Fruit fly (Drosophila melanogaster) whole organism, adult: ENCODE data around the gene GluRS-m.

Experiments
- CG11617 ChIP-seq: fragments of 200-800 bp; sonication (Bioruptor generic); optimal IDR thresholded peaks from 2 replicates; lab custom pipeline; 2017; ENCODE audit warnings: mild to moderate bottlenecking, missing biosample characterization, missing genetic modification reagents, missing genetic modification characterization
- CG12768 ChIP-seq: fragments of 200-800 bp; sonication (Bioruptor generic); optimal IDR thresholded peaks from 2 replicates; lab custom pipeline; 2017; ENCODE audit warnings: missing biosample characterization, missing genetic modification characterization, mild to moderate bottlenecking, moderate library complexity, missing genetic modification reagents
- CG14711 ChIP-seq: fragments of 200-800 bp; sonication (Bioruptor generic); optimal IDR thresholded peaks from 2 replicates; lab custom pipeline; 2018; ENCODE audit warnings: missing biosample characterization, mild to moderate bottlenecking, missing genetic modification characterization, moderate library complexity
- CG1620 ChIP-seq: fragments of 200-800 bp; sonication (Bioruptor generic); optimal IDR thresholded peaks from 2 replicates; lab custom pipeline; 2016; ENCODE audit warnings: missing biosample characterization, missing genetic modification characterization
- CG33017 ChIP-seq: fragments of 200-800 bp; sonication (Bioruptor generic); optimal IDR thresholded peaks from 2 replicates; lab custom pipeline; 2018; ENCODE audit warnings: missing biosample characterization, mild to moderate bottlenecking, missing genetic modification characterization, moderate library complexity
- CG5204 ChIP-seq: fragments of 200-800 bp; sonication (Bioruptor generic); optimal IDR thresholded peaks from 2 replicates; lab custom pipeline; 2016; ENCODE audit warnings: missing biosample characterization, missing genetic modification characterization
- CG7045 ChIP-seq: fragments of 200-800 bp; sonication (Bioruptor generic); optimal IDR thresholded peaks from 2 replicates; lab custom pipeline; 2017; ENCODE audit warnings: missing biosample characterization, mild to moderate bottlenecking, missing genetic modification characterization
- CG7101 ChIP-seq: fragments of 200-800 bp; sonication (Bioruptor generic); optimal IDR thresholded peaks from 2 replicates; lab custom pipeline; 2018; ENCODE audit warnings: missing biosample characterization, mild to moderate bottlenecking, missing genetic modification characterization, moderate library complexity
- Clk ChIP-seq: fragments of 200-800 bp; sonication (Bioruptor generic); optimal IDR thresholded peaks from 2 replicates; lab custom pipeline; 2017; ENCODE audit warnings: missing biosample characterization, missing genetic modification characterization
- Crg-1 ChIP-seq: fragments of 200-800 bp; sonication (Bioruptor generic); optimal IDR thresholded peaks from 2 replicates; lab custom pipeline; 2016; ENCODE audit warnings: missing biosample characterization, missing genetic modification characterization
- Hr96 ChIP-seq: fragments of 200-800 bp; sonication (Bioruptor generic); optimal IDR thresholded peaks from 2 replicates; lab custom pipeline; 2016; ENCODE audit warnings: missing biosample characterization, missing genetic modification characterization
- Mnt ChIP-seq: fragments of 200-800 bp; sonication (Bioruptor generic); optimal IDR thresholded peaks from 2 replicates; lab custom pipeline; 2016; ENCODE audit warnings: missing biosample characterization, mild to moderate bottlenecking, missing genetic modification characterization
- bab1 ChIP-seq: fragments of 200-800 bp; sonication (Bioruptor generic); optimal IDR thresholded peaks from 3 replicates; lab custom pipeline; 2019; ENCODE audit warnings: missing biosample characterization, mild to moderate bottlenecking, missing genetic modification characterization, moderate library complexity
- cic ChIP-seq: fragments of 200-800 bp; sonication (Bioruptor generic); optimal IDR thresholded peaks from 2 replicates; lab custom pipeline; 2017; ENCODE audit warnings: missing biosample characterization, mild to moderate bottlenecking, missing genetic modification characterization, moderate library complexity
- cnc ChIP-seq, 2 experiments: fragments of >200 bp; optimal IDR thresholded peaks; 2 replicates each; lab custom pipeline; 2017
- kay ChIP-seq: fragments of 200-800 bp; sonication (Bioruptor generic); peaks from one replicate; lab custom pipeline; 2016; ENCODE audit warnings: missing biosample characterization, missing genetic modification characterization, borderline replicate concordance
- ovo ChIP-seq: fragments of 200-800 bp; sonication (Bioruptor generic); optimal IDR thresholded peaks from 2 replicates; lab custom pipeline; 2016; ENCODE audit warnings: missing biosample characterization, missing genetic modification characterization
- pad ChIP-seq: fragments of 200-800 bp; sonication (Bioruptor generic); optimal IDR thresholded peaks from 3 replicates; lab custom pipeline; 2017; ENCODE audit warnings: missing biosample characterization, missing genetic modification characterization, mild to moderate bottlenecking, moderate library complexity, missing genetic modification reagents
- tj ChIP-seq: fragments of 200-800 bp; sonication (Bioruptor generic); optimal IDR thresholded peaks from 3 replicates; lab custom pipeline; 2017; ENCODE audit warnings: missing biosample characterization, mild to moderate bottlenecking, missing genetic modification characterization, moderate library complexity
- toe ChIP-seq: fragments of 200-800 bp; sonication (Bioruptor generic); optimal IDR thresholded peaks from 2 replicates; lab custom pipeline; 2016; ENCODE audit warnings: missing biosample characterization, missing genetic modification characterization

GluRS-m gene

DNA sequence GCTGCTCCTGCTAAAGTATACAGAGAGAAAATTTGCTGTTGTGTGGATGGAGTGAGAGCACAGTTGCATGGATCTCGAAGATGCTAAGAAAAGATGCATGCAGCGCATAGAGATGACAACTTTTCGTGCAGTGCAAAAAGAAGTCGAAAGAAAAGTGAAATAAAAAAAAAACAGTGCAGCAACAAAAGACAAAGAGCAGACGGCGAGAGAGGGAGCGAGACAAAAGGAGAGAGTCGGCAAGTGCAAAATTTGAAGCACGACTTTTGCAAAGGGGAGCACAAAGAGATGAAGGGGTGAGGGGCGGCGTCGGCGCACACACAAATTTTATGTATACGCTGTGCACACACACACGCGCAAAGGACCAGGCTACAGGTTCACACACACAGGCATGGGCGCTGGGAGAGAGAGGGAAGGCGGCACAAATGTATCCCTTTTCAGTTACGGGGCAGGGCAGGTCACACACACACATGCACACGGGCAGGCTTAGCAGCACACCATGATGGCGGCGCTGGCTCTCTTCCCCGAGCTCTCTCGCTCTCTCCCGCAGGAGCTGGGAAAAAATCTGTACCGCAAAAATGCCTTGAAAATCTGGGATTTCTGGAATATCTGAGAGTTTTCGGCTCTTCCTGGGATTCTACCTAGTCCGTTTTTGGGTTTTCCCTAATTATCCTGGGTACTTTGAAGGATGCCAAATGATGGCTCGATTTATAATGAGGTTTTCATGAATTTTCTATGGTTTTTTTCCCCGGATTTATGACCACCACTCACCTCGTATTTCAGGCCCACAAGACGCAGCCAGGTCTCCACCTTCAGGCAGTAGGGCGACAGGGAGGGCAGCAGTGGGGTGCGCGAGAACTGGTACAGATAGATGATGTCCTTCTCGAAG is 6.5 kb downstream of the GluRS-m start:
- peak; percentile 72 for TF ChIP-seq pad
- no peak for TF ChIP-seq CG7101

- TF ChIP-seq pad, result peak; percentile 91
- TF ChIP-seq Clk, result no peak
- TF ChIP-seq CG11617, result no peak
Measured at dm6 chr3L:16409440-16410233, 7.3 kb downstream of the GluRS-m start.

DNA sequence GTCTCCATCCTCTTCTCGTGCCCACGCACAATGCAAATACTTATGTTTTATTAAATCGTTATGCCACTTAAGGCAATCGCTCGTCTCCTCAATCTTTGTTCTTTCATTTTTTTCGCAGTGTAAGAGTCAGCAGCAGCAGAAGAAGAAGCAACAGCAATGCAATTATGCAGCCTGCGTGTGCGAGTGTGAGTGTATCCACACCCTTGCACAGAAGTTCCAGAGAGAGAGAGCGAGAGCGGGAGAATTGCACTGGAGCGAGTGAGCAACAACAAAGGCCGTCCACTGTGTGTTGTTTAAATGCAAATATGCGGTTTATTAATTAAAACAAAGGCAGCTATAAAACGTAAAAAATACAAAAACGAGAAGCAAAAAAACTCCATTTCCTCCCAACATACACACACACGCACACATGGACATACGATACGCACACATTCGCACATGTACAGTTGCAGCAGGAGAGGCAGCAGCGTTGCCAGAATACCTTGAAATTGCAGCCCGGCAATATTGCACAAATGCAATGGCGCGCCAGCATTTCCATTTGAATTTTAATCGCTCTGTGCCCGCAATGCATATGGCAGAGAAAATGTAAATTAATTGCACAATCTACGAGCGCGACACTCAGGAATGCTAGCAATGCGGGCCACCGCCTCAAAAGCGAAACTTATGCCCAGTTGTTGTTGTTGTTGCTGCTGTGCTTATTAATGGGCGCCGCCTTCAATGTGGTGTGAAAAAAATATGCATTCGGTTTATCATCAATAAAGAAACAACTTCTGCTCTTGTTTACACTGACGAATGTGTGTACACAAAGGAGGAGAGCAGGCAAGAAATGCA is 8.2 kb downstream of the GluRS-m start:
- peak; percentile 29 for TF ChIP-seq CG11617
- TF ChIP-seq toe, result no peak
- no peak for TF ChIP-seq Clk
- no peak for TF ChIP-seq Mnt (GFP tag; lab: Kevin White, UChicago)
- TF ChIP-seq Hr96 (GFP tag; lab: Kevin White, UChicago), result no peak
- peak; percentile 30 for TF ChIP-seq tj (GFP tag; lab: Kevin White, UChicago)
- TF ChIP-seq kay, result peak; percentile 71
- TF ChIP-seq pad, result peak; percentile 61
- no peak for TF ChIP-seq cic (GFP tag; lab: Kevin White, UChicago)
- TF ChIP-seq CG14711 (tag; lab: Kevin White, UChicago), result peak; percentile 2
- TF ChIP-seq CG1620 (GFP tag; lab: Kevin White, UChicago), result no peak
- peak; percentile 35 for TF ChIP-seq bab1 (GFP tag; lab: Kevin White, UChicago)
- TF ChIP-seq CG7045 (GFP tag; lab: Kevin White, UChicago), result peak; percentile 46
- peak; percentile 2 for TF ChIP-seq ovo
- TF ChIP-seq CG7101, result no peak
- no peak for TF ChIP-seq Crg-1 (GFP tag; lab: Kevin White, UChicago)
- TF ChIP-seq CG33017 (tag; lab: Kevin White, UChicago), result peak; percentile 6
- TF ChIP-seq cnc (optimal IDR thresholded peaks at IDR 0.05; lab: Kevin White, UChicago), result no peak
- no peak for TF ChIP-seq CG12768 (GFP tag; lab: Kevin White, UChicago)
- TF ChIP-seq CG5204, result no peak

DNA sequence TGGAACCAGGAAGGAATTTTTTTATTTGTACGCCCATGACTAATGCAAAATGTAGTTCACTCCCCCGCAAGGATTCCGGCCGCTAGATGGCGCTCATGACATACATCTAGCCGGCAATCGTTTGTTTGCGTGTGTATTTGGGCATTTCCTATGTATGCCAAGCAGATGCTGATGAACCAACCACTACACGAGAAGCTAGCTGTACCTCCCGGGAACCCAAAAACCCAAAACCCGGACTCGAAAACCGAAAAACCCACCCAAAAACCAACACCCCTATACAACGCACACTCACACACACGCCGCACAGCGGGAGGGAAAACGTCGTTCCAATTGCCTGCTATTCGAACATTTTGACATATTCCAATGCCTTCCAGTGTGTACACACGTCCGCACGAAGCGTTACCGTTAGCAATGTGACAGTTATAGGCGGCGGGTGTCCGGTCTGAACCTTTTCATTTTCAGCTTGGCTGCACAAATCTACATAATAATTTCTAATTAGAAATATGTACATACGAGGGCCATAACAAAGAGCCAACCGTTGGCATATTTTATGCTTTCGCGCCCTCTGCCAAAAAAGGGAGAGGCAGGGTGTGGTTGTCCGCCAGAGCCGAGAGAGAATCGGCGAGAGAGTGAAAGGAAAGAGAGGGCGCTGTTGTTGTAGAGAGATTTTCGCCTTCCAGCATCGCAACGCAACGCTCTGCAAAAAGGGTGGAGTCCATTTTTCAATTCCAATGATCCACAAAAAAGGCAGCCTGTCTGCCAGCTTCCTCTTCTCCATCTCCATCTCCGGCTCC is 9.0 kb downstream of the GluRS-m start:
- no peak for TF ChIP-seq Mnt (GFP tag; lab: Kevin White, UChicago)
- no peak for TF ChIP-seq CG1620 (GFP tag; lab: Kevin White, UChicago)
- no peak for TF ChIP-seq tj (GFP tag; lab: Kevin White, UChicago)
- no peak for TF ChIP-seq CG5204
- no peak for TF ChIP-seq CG11617
- no peak for TF ChIP-seq CG7045 (GFP tag; lab: Kevin White, UChicago)
- no peak for TF ChIP-seq CG14711 (tag; lab: Kevin White, UChicago)
- no peak for TF ChIP-seq cic (GFP tag; lab: Kevin White, UChicago)
- no peak for TF ChIP-seq kay
- no peak for TF ChIP-seq cnc (optimal IDR thresholded peaks at IDR 0.05; lab: Kevin White, UChicago)
- TF ChIP-seq CG33017 (tag; lab: Kevin White, UChicago), result no peak
- no peak for TF ChIP-seq Hr96 (GFP tag; lab: Kevin White, UChicago)
- no peak for TF ChIP-seq pad
- no peak for TF ChIP-seq bab1 (GFP tag; lab: Kevin White, UChicago)
- TF ChIP-seq ovo, result no peak
- no peak for TF ChIP-seq toe

DNA sequence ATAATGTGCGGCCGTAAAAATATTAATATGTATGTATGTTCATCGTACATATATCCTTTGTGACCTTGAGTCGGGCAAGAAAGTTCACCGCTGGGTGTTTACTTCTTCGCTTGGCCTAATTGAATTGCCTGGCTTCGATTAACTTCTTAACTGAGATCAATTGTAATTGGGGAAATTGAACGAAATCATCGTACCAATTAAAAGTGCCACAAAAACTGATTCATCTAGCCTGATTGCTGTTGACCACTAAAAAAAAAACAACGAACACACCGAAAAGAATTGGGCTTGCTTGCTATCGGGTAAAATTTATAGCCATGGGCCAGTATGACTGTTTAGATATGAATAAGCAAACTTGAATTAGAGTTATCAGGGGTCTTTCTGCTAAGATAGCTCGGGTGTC is 14.7 kb downstream of the GluRS-m start:
- TF ChIP-seq ovo, result no peak
- no peak for TF ChIP-seq CG7045 (GFP tag; lab: Kevin White, UChicago)

DNA sequence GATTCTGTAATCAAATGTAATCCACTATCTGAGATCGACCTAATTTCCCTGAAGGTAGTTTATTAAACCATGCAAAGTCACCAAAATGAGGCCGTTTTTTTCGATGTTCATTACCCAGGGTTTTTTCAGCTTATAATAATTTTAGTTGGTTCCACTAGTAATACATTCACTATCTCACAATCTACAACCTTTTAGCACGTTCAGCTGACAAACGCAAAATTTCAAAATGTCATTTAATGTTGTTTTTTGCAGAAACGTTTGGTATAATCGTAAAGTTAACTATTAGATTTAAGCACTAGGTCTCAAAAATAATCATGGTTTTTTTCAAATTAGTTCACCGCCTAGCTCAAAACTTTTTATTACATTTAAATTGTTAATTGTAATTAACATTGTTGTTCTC is 16.8 kb downstream of the GluRS-m start, which contains the start of gene CG44836:
TSS of gene CG44836 (minus strand) at position 101 of the 400 bp plus-strand sequence.
- no peak for TF ChIP-seq Crg-1 (GFP tag; lab: Kevin White, UChicago)
- TF ChIP-seq Clk, result no peak
- TF ChIP-seq CG14711 (tag; lab: Kevin White, UChicago), result no peak
- TF ChIP-seq kay, result peak; percentile 20
- no peak for TF ChIP-seq CG33017 (tag; lab: Kevin White, UChicago)
